Fruit fly (Drosophila melanogaster) whole organism, larva: ENCODE data around the gene Mob3.

Experiments
- noc ChIP-seq: fragments of 200-800 bp; sonication (Bioruptor generic); optimal IDR thresholded peaks from 3 replicates; lab custom pipeline; 2019; ENCODE audit warnings: missing biosample characterization, mild to moderate bottlenecking, missing genetic modification characterization, moderate library complexity

Mob3 gene

dm6 chr2L:10265129-10265528 lies at the start of gene Mob3:
Gene Mob3, plus strand, starts transcription at chr2L:10265336.
- TF ChIP-seq noc, result no peak

- TF ChIP-seq noc, result no peak
Observed at dm6 chr2L:10220010-10220409, 45.1 kb upstream of the Mob3 start.

DNA sequence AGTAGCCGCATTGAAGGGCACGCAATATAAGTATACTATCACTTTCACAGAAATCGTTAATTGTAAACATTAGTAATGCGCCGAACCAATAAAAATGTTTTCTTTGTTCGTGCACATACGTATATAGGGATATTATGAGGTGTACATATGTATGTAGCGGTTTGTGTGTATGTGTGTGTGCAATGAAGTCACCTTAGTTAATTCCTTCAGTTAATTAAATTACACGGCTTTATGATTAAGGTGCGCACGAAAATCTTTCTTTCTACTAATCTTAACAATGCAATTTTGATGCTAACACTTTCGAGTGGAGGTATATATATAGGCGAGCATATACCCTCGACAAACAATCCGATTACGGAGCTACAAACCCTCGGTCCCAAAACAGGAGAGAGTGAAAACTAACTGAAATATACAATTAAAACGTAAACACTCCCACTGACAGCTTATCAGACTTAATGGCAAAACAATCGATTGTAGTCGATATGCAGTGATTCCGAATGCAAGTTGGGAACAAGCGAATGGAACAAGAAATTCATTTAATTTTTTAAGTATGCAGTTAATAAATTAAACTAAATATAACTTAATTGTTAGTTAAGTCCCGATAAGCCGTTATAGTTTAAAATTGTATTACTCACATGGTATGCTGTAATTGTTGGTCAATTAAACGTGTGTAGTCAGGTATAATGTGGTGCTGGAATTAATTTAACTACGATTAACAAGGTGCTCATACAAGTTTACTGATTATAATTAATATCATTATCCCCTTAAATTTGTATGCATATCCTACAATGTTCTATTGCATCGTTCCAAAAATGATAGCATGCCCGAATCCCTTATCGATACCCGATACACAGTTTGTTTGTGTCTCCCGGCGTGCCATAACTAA lies 44.4 kb upstream of the Mob3 start, which contains the start of the genes Npc1a and Prosalpha6:
Gene Npc1a, minus strand, starts transcription at position 716 of the 886 bp plus-strand sequence.
Gene Prosalpha6, plus strand, starts transcription at position 851 of the 886 bp plus-strand sequence.
- no peak for TF ChIP-seq noc

DNA sequence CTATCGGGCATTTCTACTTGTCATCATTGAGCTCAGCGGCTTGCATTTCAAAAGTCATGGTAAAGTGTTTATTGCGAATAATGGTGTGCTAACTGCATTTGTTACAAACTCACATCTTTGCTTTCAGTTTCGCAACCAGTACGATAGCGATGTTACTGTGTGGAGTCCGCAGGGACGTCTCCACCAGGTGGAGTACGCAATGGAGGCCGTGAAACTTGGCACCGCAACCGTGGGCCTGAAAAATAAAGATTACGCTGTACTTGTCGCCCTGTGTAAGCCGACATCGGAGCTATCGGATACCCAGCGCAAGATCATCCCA lies 43.8 kb upstream of the Mob3 start:
- TF ChIP-seq noc, result no peak

dm6 chr2L:10222550-10223231 lies 42.4 kb upstream of the Mob3 start, which contains the start of gene Bcs1:
Gene Bcs1, plus strand, starts transcription at chr2L:10222657.
- TF ChIP-seq noc, result no peak

- no peak for TF ChIP-seq noc
Observed at dm6 chr2L:10226213-10226723, 38.9 kb upstream of the Mob3 start.

DNA sequence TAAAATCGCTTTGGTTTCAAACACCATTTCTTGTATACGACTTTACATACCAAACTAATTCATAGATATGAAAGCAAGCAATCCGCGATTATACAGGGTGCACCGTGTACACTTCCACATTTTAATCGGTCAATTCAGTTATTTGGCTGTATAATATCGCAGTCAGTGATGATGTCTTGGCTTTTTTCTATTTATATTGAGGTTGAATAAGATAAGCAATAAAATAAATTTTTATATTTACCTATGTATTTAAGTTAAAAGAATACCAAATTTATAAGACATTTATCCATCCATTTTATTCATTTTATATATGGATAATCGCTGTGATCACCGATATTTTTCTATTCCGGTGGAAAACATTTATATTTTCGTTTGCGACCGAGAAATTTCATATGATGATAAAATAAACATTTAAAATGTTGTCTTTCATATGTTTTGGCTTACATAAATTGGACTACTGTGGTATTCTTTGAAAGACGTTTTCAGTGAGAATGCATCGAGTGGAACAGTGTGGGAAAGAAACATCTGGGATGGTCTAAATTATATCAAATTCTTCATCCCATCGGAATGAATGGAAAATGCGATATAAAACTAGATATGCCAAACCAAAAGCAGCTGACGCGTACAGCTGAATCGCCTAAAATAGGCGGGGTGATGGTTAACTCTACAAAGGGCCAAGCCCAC lies 38.3 kb upstream of the Mob3 start, which contains the start of gene CG5708:
Gene CG5708, minus strand, starts transcription at position 85 of the 684 bp plus-strand sequence.
- TF ChIP-seq noc, result no peak

DNA sequence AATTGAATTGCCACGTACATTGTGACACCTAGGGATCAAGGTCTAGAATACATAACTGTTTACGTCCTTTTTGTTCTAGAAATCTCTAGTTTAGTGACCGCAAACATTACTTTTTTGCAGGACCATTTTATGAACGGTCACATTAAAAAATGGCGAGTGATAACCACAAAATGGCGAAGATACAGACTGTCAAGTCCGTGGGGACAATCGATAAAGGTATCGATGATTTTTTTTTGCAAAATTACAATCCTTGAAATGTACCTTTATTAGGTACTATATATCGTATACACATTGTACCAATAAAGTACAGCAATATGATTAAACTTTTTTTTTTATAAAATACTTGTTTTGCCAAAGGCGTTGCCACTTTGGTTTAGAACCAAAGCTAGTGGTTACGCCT lies 34.7 kb upstream of the Mob3 start:
- no peak for TF ChIP-seq noc

- TF ChIP-seq noc, result no peak
Observed at dm6 chr2L:10231092-10231494, 34.0 kb upstream of the Mob3 start.

- no peak for TF ChIP-seq noc
Observed at dm6 chr2L:10231510-10231909, 33.6 kb upstream of the Mob3 start, which contains the start of gene ova. Gene ova, minus strand, starts transcription at chr2L:10231692.

dm6 chr2L:10232152-10232816 lies 32.9 kb upstream of the Mob3 start, which contains the start of gene eEF1delta:
Gene eEF1delta, plus strand, starts transcription at chr2L:10232507.
- no peak for TF ChIP-seq noc

DNA sequence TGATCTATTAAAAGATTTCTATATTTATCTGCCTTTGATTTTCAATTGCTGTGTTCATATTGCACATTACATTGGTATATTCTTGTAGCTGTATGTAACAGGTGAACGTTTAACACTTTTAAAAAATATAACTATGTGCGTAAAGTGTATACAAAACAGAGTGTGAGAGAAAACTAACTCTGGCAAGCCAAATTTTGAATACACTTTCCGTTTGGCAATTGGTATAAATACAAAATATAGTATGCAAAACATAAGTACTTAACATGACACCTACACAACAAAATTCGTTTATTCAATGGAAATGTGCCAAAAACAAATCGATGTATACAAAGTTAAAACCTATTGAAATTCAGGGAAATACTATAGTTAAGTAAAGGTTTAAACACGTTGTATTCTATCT lies 32.3 kb upstream of the Mob3 start:
- TF ChIP-seq noc, result no peak

DNA sequence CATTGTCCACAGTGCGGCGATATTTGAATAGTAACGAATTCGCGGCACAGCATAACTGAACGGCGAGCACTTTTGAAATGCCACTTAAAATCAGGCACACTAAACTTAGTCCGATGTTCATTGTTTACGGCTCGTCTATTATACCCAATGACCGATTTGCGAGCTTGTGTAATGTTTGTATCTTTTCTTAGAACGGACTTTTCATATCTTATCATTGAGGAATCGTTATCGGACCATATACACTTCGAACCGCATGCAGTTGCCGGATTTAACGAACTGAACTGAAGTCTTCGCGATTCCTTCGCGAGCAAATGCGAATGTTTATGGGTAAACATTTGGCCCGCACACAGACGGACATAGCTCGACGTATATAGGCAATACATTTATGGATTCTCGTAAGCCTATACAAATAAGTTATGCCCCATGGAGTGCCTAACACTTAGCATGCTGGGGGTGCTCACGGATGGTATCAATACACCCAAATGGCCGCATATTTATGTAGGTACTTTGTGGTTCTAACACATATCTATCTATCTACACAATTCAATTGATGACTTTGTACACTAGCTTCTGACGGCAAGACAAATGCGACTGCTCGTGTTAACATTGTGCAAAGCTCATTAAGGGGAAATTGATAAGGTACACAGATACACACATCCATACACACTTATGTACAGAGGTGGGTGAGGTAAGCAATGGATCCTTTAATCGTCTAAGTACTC lies 27.2 kb upstream of the Mob3 start, which contains the start of gene mthl15:
Gene mthl15, minus strand, starts transcription at position 593 of the 722 bp plus-strand sequence.
- TF ChIP-seq noc, result no peak

DNA sequence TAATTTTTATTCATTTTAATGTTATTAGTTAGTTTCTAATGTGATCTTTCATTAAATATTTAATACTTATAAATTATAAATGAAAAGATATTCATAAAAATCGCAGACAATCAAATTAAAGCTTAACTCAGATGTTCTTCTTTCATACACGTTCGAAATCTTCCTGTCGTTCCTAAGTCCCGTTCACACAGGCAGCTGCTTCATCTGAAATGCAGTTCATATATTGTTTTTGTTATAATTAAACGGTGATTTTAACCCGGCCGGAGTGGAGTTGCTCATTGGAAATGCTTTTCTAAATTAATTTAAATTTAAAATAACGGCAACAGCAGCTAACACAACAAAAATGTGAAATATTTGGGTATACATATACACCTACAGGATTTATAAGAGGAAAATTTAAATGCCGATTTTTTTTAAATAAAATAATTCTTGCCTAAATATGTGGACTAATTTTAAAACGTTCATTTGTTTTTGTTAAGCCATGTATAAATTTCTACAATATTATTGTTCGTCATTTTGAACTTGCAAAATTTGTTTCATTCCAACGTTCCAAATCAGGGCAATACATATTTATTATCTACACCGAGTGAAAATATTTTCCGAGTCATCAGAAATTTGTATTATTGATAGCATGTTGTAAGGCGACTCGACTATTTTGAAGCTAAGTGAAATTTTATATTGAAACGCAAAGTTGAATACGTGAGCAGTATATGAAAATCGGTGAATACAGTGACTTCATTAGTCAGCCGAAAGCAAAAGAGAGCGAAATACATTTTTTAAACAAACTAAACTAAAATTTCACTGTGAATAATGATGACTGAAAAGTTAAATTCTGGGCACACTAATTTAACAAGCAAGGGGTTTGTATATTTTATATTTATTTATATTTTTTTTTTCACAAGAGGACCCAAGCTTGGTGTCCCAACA lies 26.1 kb upstream of the Mob3 start, which contains the start of gene me31B:
Gene me31B, plus strand, starts transcription at position 616 of the 927 bp plus-strand sequence.
- no peak for TF ChIP-seq noc
